Worm (Caenorhabditis elegans) whole organism, late embryonic: ENCODE results near the gene appg-2.

ENCODE experiments used
- C38D4.7 ChIP-seq: fragments of 200-800 bp; sonication (Bioruptor generic); optimal IDR thresholded peaks from 2 replicates; lab custom pipeline; 2018; ENCODE audit warnings: mild to moderate bottlenecking, missing genetic modification characterization, moderate library complexity, missing compliant biosample characterization
- Y22D7AL.16 ChIP-seq: sonication (generic microtip); optimal IDR thresholded peaks from 2 replicates; lab custom pipeline; 2016; ENCODE audit warnings: missing genetic modification characterization, missing compliant biosample characterization
- ama-1 ChIP-seq: fragments of 150-350 bp; optimal IDR thresholded peaks from 2 replicates; lab custom pipeline; 2014
- ceh-14 ChIP-seq: sonication (generic microtip); optimal IDR thresholded peaks from 2 replicates; lab custom pipeline; 2016; ENCODE audit warnings: missing genotype, missing genetic modification characterization, missing compliant biosample characterization
- ceh-18 ChIP-seq: sonication (generic microtip); optimal IDR thresholded peaks from 2 replicates; lab custom pipeline; 2016; ENCODE audit warnings: missing genetic modification characterization, missing compliant biosample characterization
- ceh-2 ChIP-seq: sonication (generic microtip); optimal IDR thresholded peaks from 2 replicates; lab custom pipeline; 2016; ENCODE audit warnings: missing genotype, missing genetic modification characterization, missing compliant biosample characterization
- ceh-30 ChIP-seq: fragments of 150-350 bp; optimal IDR thresholded peaks from 2 replicates; lab custom pipeline; 2014; ENCODE audit warnings: missing biosample characterization, missing genetic modification characterization
- ceh-31 ChIP-seq: sonication (generic microtip); optimal IDR thresholded peaks from 2 replicates; lab custom pipeline; 2016; ENCODE audit warnings: missing genetic modification characterization, missing compliant biosample characterization
- ceh-34 ChIP-seq: sonication (generic microtip); optimal IDR thresholded peaks from 2 replicates; lab custom pipeline; 2016; ENCODE audit warnings: mild to moderate bottlenecking, missing genetic modification characterization, missing compliant biosample characterization
- ceh-45 ChIP-seq: fragments of 200-800 bp; sonication (Bioruptor generic); IDR thresholded peaks from 2 replicates; pipeline ENCODE4 v1.3.6; 2022; ENCODE audit warnings: missing genetic modification reagents, missing genetic modification characterization, missing compliant biosample characterization
- ceh-48 ChIP-seq: sonication (generic microtip); optimal IDR thresholded peaks from 2 replicates; lab custom pipeline; 2016; ENCODE audit warnings: missing genetic modification characterization, inconsistent platforms, missing compliant biosample characterization
- ceh-6 ChIP-seq: fragments of 200-800 bp; sonication (Bioruptor generic); optimal IDR thresholded peaks from 2 replicates; lab custom pipeline; 2018; ENCODE audit warnings: mild to moderate bottlenecking, missing genetic modification characterization, missing compliant biosample characterization
- ceh-9 ChIP-seq: sonication (generic microtip); optimal IDR thresholded peaks from 2 replicates; lab custom pipeline; 2016; ENCODE audit warnings: mild to moderate bottlenecking, missing genetic modification characterization, inconsistent platforms, missing compliant biosample characterization
- dve-1 ChIP-seq: sonication (generic microtip); optimal IDR thresholded peaks from 2 replicates; lab custom pipeline; 2017; ENCODE audit warnings: antibody characterized with exemption, mild to moderate bottlenecking, missing genetic modification characterization, missing compliant biosample characterization
- elt-2 ChIP-seq: sonication (generic microtip); optimal IDR thresholded peaks from 2 replicates; lab custom pipeline; 2016; ENCODE audit warnings: missing genetic modification reagents, missing genetic modification characterization, missing compliant biosample characterization
- elt-4 ChIP-seq: sonication (generic microtip); optimal IDR thresholded peaks from 2 replicates; lab custom pipeline; 2016; ENCODE audit warnings: missing genetic modification characterization, missing compliant biosample characterization
- eyg-1 ChIP-seq: sonication (generic microtip); optimal IDR thresholded peaks from 2 replicates; lab custom pipeline; 2016; ENCODE audit warnings: missing genotype, missing genetic modification characterization, missing compliant biosample characterization
- fax-1 ChIP-seq: sonication (generic microtip); optimal IDR thresholded peaks from 2 replicates; lab custom pipeline; 2016; ENCODE audit warnings: missing genotype, missing genetic modification characterization, missing compliant biosample characterization
- fkh-10 ChIP-seq: fragments of 150-350 bp; optimal IDR thresholded peaks from 2 replicates; lab custom pipeline; 2014; ENCODE audit warnings: missing biosample characterization, missing genetic modification reagents, missing genetic modification characterization
- gmeb-2 ChIP-seq: sonication (generic microtip); optimal IDR thresholded peaks from 2 replicates; lab custom pipeline; 2016; ENCODE audit warnings: missing genetic modification characterization, inconsistent platforms, missing compliant biosample characterization
- hlh-13 ChIP-seq: fragments of 200-800 bp; sonication (Bioruptor generic); optimal IDR thresholded peaks from 2 replicates; lab custom pipeline; 2018; ENCODE audit warnings: mild to moderate bottlenecking, missing genetic modification characterization, missing compliant biosample characterization
- hlh-15 ChIP-seq: sonication (generic microtip); optimal IDR thresholded peaks from 2 replicates; lab custom pipeline; 2016; ENCODE audit warnings: missing genetic modification characterization, missing compliant biosample characterization
- hlh-30 ChIP-seq: sonication (generic microtip); optimal IDR thresholded peaks from 2 replicates; lab custom pipeline; 2017; ENCODE audit warnings: antibody characterized with exemption, missing genetic modification characterization, missing compliant biosample characterization; ENCODE audit not compliant: insufficient read depth
- lin-11 ChIP-seq: fragments of 200-800 bp; sonication (Bioruptor generic); optimal IDR thresholded peaks from 2 replicates; lab custom pipeline; 2018; ENCODE audit warnings: mild to moderate bottlenecking, missing genetic modification characterization, missing compliant biosample characterization
- madf-2 ChIP-seq: sonication (generic microtip); optimal IDR thresholded peaks from 2 replicates; lab custom pipeline; 2017; ENCODE audit warnings: missing genetic modification characterization, missing compliant biosample characterization
- nfya-1 ChIP-seq: sonication (generic microtip); optimal IDR thresholded peaks from 2 replicates; lab custom pipeline; 2017; ENCODE audit warnings: missing genetic modification characterization, mild to moderate bottlenecking, missing compliant biosample characterization, antibody characterized with exemption, moderate library complexity
- nhr-11 ChIP-seq: fragments of 150-350 bp; optimal IDR thresholded peaks from 2 replicates; lab custom pipeline; 2014; ENCODE audit warnings: missing biosample characterization, missing genetic modification characterization
- nhr-232 ChIP-seq: sonication (generic microtip); optimal IDR thresholded peaks from 2 replicates; lab custom pipeline; 2016; ENCODE audit warnings: missing genetic modification characterization, missing compliant biosample characterization
- npax-4 ChIP-seq: sonication (generic microtip); optimal IDR thresholded peaks from 2 replicates; lab custom pipeline; 2016; ENCODE audit warnings: missing genetic modification characterization, missing compliant biosample characterization
- pat-9 ChIP-seq: fragments of 200-800 bp; sonication (Bioruptor generic); optimal IDR thresholded peaks from 2 replicates; lab custom pipeline; 2018; ENCODE audit warnings: mild to moderate bottlenecking, missing genetic modification characterization, moderate library complexity, missing compliant biosample characterization
- pha-2 ChIP-seq: sonication (generic microtip); optimal IDR thresholded peaks from 2 replicates; lab custom pipeline; 2017; ENCODE audit warnings: mild to moderate bottlenecking, missing genetic modification characterization, missing compliant biosample characterization
- pha-4 ChIP-seq: fragments of 150-350 bp; optimal IDR thresholded peaks from 2 replicates; lab custom pipeline; 2018; ENCODE audit warnings: missing biosample characterization, missing genetic modification reagents, missing genetic modification characterization
- pros-1 ChIP-seq: fragments of 150-350 bp; optimal IDR thresholded peaks from 2 replicates; lab custom pipeline; 2014; ENCODE audit warnings: missing biosample characterization, missing genetic modification reagents, missing genetic modification characterization
- ref-2 ChIP-seq: sonication (generic microtip); optimal IDR thresholded peaks from 2 replicates; lab custom pipeline; 2016; ENCODE audit warnings: missing genetic modification characterization, missing compliant biosample characterization
- rnt-1 ChIP-seq: sonication (generic microtip); optimal IDR thresholded peaks from 2 replicates; lab custom pipeline; 2016; ENCODE audit warnings: missing genetic modification characterization, missing compliant biosample characterization
- sdc-2 ChIP-seq: sonication (generic microtip); optimal IDR thresholded peaks from 2 replicates; lab custom pipeline; 2016; ENCODE audit warnings: missing genotype, missing genetic modification characterization, missing compliant biosample characterization
- sox-2 ChIP-seq: fragments of 200-800 bp; sonication (Bioruptor generic); IDR thresholded peaks from 2 replicates; pipeline ENCODE4 v1.3.6; 2022; ENCODE audit warnings: missing genetic modification reagents, missing genetic modification characterization, missing compliant biosample characterization
- tbx-2 ChIP-seq: sonication (generic microtip); optimal IDR thresholded peaks from 2 replicates; lab custom pipeline; 2016; ENCODE audit warnings: missing genetic modification characterization, missing compliant biosample characterization
- ttx-3 ChIP-seq: sonication (generic microtip); optimal IDR thresholded peaks from 2 replicates; lab custom pipeline; 2016; ENCODE audit warnings: missing genetic modification reagents, missing genetic modification characterization, missing compliant biosample characterization
- unc-86 ChIP-seq: sonication (generic microtip); optimal IDR thresholded peaks from 2 replicates; lab custom pipeline; 2016; ENCODE audit warnings: missing genetic modification characterization, missing compliant biosample characterization
- zip-5 ChIP-seq: sonication (generic microtip); optimal IDR thresholded peaks from 2 replicates; lab custom pipeline; 2016; ENCODE audit warnings: missing genetic modification characterization, missing compliant biosample characterization
- ztf-16 ChIP-seq: sonication (generic microtip); optimal IDR thresholded peaks from 2 replicates; lab custom pipeline; 2017; ENCODE audit warnings: missing genetic modification characterization, missing compliant biosample characterization

Gene appg-2

ce11 chrII:8820126-8820972 is 19.4 kb downstream of the appg-2 start:
- TF ChIP-seq ceh-18 (tag; lab: Kevin White, UChicago): no peak
- no peak for TF ChIP-seq hlh-30 (tag; lab: Kevin White, UChicago)
- TF ChIP-seq dve-1 (tag; lab: Kevin White, UChicago): no peak
- TF ChIP-seq C38D4.7 (GFP tag; lab: Kevin White, UChicago): no peak
- no peak for TF ChIP-seq ttx-3 (tag; lab: Kevin White, UChicago)
- TF ChIP-seq elt-2 (tag; lab: Kevin White, UChicago): peak; percentile 32

- TF ChIP-seq pros-1 (tag; lab: Kevin White, UChicago) (no peak), fkh-10 (GFP tag; lab: Kevin White, UChicago) (no peak), elt-2 (tag; lab: Kevin White, UChicago) (no peak), pha-2 (tag; lab: Kevin White, UChicago) (no peak), rnt-1 (tag; lab: Kevin White, UChicago) (no peak), tbx-2 (no peak), ttx-3 (tag; lab: Kevin White, UChicago) (no peak), ceh-14 (tag; lab: Kevin White, UChicago) (no peak), ztf-16 (no peak), sox-2 (no peak), unc-86 (tag; lab: Kevin White, UChicago) (no peak), ama-1 (no peak), Y22D7AL.16 (tag; lab: Kevin White, UChicago) (no peak), ref-2 (no peak), zip-5 (tag; lab: Kevin White, UChicago) (no peak), gmeb-2 (tag; lab: Kevin White, UChicago) (no peak), nfya-1 (no peak), sdc-2 (tag; lab: Kevin White, UChicago) (no peak)
Observed at ce11 chrII:8821140-8821595, 20.2 kb downstream of the appg-2 start, which contains the start of gene F46C5.1. F46C5.1 (minus strand) TSS chrII:8821190.

- TF ChIP-seq dve-1 (tag; lab: Kevin White, UChicago): no peak
- no peak for TF ChIP-seq madf-2 (tag; lab: Kevin White, UChicago)
- TF ChIP-seq pat-9 (tag; lab: Kevin White, UChicago): no peak
- no peak for TF ChIP-seq npax-4
- TF ChIP-seq ceh-6 (GFP tag; lab: Kevin White, UChicago): no peak
- no peak for TF ChIP-seq pha-4 (tag; lab: Kevin White, UChicago)
- TF ChIP-seq ceh-45: no peak
- no peak for TF ChIP-seq hlh-30 (tag; lab: Kevin White, UChicago)
- no peak for TF ChIP-seq eyg-1 (tag; lab: Kevin White, UChicago)
- TF ChIP-seq ceh-14 (tag; lab: Kevin White, UChicago): no peak
Observed at ce11 chrII:8822711-8823110, 21.8 kb downstream of the appg-2 start.

ce11 chrII:8825769-8826168 is 24.8 kb downstream of the appg-2 start, which contains the start of gene nas-25:
nas-25 (plus strand) TSS chrII:8826069.
- no peak for TF ChIP-seq nhr-232
- TF ChIP-seq gmeb-2 (tag; lab: Kevin White, UChicago): no peak
- TF ChIP-seq lin-11: no peak
- no peak for TF ChIP-seq dve-1 (tag; lab: Kevin White, UChicago)
- TF ChIP-seq tbx-2: no peak
- TF ChIP-seq ceh-34 (tag; lab: Kevin White, UChicago): no peak
- TF ChIP-seq ceh-18 (tag; lab: Kevin White, UChicago): no peak
- no peak for TF ChIP-seq ceh-30 (tag; lab: Kevin White, UChicago)
- TF ChIP-seq elt-4 (tag; lab: Kevin White, UChicago): no peak
- no peak for TF ChIP-seq ceh-48 (tag; lab: Kevin White, UChicago)
- TF ChIP-seq hlh-13 (GFP tag; lab: Kevin White, UChicago): no peak
- TF ChIP-seq ceh-31 (tag; lab: Kevin White, UChicago): no peak
- no peak for TF ChIP-seq ceh-2
- TF ChIP-seq nhr-11 (tag; lab: Kevin White, UChicago): no peak
- no peak for TF ChIP-seq hlh-15 (tag; lab: Kevin White, UChicago)
- no peak for TF ChIP-seq fax-1 (tag; lab: Kevin White, UChicago)
- no peak for TF ChIP-seq ceh-9
